Fruit fly (Drosophila melanogaster) whole organism, prepupa: Measurements from ENCODE around the gene CG9166.
A peak's percentile ranks its signal among the peaks of the same experiment; 100 is the strongest.

ENCODE experiments used
- Blimp-1 ChIP-seq: fragments of 200-800 bp; sonication (Bioruptor generic); optimal IDR thresholded peaks from 3 replicates; lab custom pipeline; 2017; ENCODE audit warnings: missing biosample characterization, missing genetic modification characterization, mild to moderate bottlenecking, moderate library complexity, missing genetic modification reagents
- CG10631 ChIP-seq: fragments of 200-800 bp; sonication (Bioruptor generic); optimal IDR thresholded peaks from 2 replicates; lab custom pipeline; 2016; ENCODE audit warnings: missing biosample characterization, missing genetic modification characterization
- CG10669 ChIP-seq: fragments of 200-800 bp; sonication (Bioruptor generic); optimal IDR thresholded peaks from 3 replicates; lab custom pipeline; 2018; ENCODE audit warnings: missing biosample characterization, mild to moderate bottlenecking, missing genetic modification characterization, moderate library complexity
- CG11294 ChIP-seq: fragments of 200-800 bp; sonication (Bioruptor generic); IDR thresholded peaks from 2 replicates; pipeline ENCODE4 v1.3.6; 2022; ENCODE audit warnings: missing biosample characterization, missing genetic modification characterization
- CG11762 ChIP-seq: fragments of 200-800 bp; sonication (Bioruptor generic); optimal IDR thresholded peaks from 3 replicates; lab custom pipeline; 2016; ENCODE audit warnings: missing biosample characterization, missing genetic modification characterization; ENCODE audit not compliant: insufficient read depth
- CG11902 ChIP-seq: fragments of 200-800 bp; sonication (Bioruptor generic); optimal IDR thresholded peaks from 3 replicates; lab custom pipeline; 2016; ENCODE audit warnings: missing biosample characterization, missing genetic modification characterization
- CG15336 ChIP-seq: fragments of 200-800 bp; sonication (Bioruptor generic); IDR thresholded peaks from 2 replicates; pipeline ENCODE4 v1.3.6; 2022; ENCODE audit warnings: missing biosample characterization, missing genetic modification characterization
- CG1621 ChIP-seq: fragments of 200-800 bp; sonication (Bioruptor generic); optimal IDR thresholded peaks from 3 replicates; lab custom pipeline; 2018; ENCODE audit warnings: missing biosample characterization, mild to moderate bottlenecking, missing genetic modification characterization
- CG31627 ChIP-seq: fragments of 200-800 bp; sonication (Bioruptor generic); optimal IDR thresholded peaks from 3 replicates; lab custom pipeline; 2016; ENCODE audit warnings: missing biosample characterization, missing genetic modification characterization
- CG32006 ChIP-seq: fragments of 200-800 bp; sonication (Bioruptor generic); optimal IDR thresholded peaks from 3 replicates; lab custom pipeline; 2017; ENCODE audit warnings: missing biosample characterization, mild to moderate bottlenecking, missing genetic modification characterization
- CG34406 ChIP-seq: fragments of 200-800 bp; sonication (Bioruptor generic); optimal IDR thresholded peaks from 3 replicates; lab custom pipeline; 2016; ENCODE audit warnings: missing biosample characterization, missing genetic modification characterization
- CG3919 ChIP-seq: fragments of 200-800 bp; sonication (Bioruptor generic); optimal IDR thresholded peaks from 3 replicates; lab custom pipeline; 2016; ENCODE audit warnings: missing biosample characterization, missing genetic modification characterization
- CG6276 ChIP-seq: fragments of 200-800 bp; sonication (Bioruptor generic); optimal IDR thresholded peaks from 2 replicates; lab custom pipeline; 2017; ENCODE audit warnings: missing biosample characterization, mild to moderate bottlenecking, missing genetic modification characterization
- CG6854 ChIP-seq: fragments of 200-800 bp; sonication (Bioruptor generic); optimal IDR thresholded peaks from 2 replicates; lab custom pipeline; 2017; ENCODE audit warnings: missing biosample characterization, mild to moderate bottlenecking, missing genetic modification characterization
- CG8119 ChIP-seq: fragments of 200-800 bp; sonication (Bioruptor generic); IDR thresholded peaks from 3 replicates; pipeline ENCODE4 v1.3.6; 2022; ENCODE audit warnings: missing biosample characterization, missing genetic modification characterization
- CG8632 ChIP-seq: fragments of 200-800 bp; sonication (Bioruptor generic); optimal IDR thresholded peaks from 3 replicates; lab custom pipeline; 2016; ENCODE audit warnings: missing biosample characterization, missing genetic modification characterization
- Eip75B ChIP-seq: fragments of 200-800 bp; sonication (Bioruptor generic); optimal IDR thresholded peaks from 3 replicates; lab custom pipeline; 2016; ENCODE audit warnings: missing biosample characterization, missing genetic modification characterization
- Eip78C ChIP-seq: fragments of 200-800 bp; sonication (Bioruptor generic); peaks from one replicate; lab custom pipeline; 2016; ENCODE audit warnings: missing biosample characterization, missing genetic modification characterization
- Eip93F ChIP-seq: fragments of 200-800 bp; sonication (Bioruptor generic); optimal IDR thresholded peaks from 2 replicates; lab custom pipeline; 2016; ENCODE audit warnings: missing biosample characterization, mild to moderate bottlenecking, missing genetic modification characterization
- Ets21C ChIP-seq: fragments of 200-800 bp; sonication (Bioruptor generic); optimal IDR thresholded peaks from 3 replicates; lab custom pipeline; 2016; ENCODE audit warnings: missing biosample characterization, missing genetic modification characterization
- Ets96B ChIP-seq: fragments of 200-800 bp; optimal IDR thresholded peaks from 2 replicates; lab custom pipeline; 2019; ENCODE audit warnings: missing biosample characterization, mild to moderate bottlenecking, missing genetic modification characterization, moderate library complexity
- Gug ChIP-seq: fragments of 200-800 bp; sonication (Bioruptor generic); IDR thresholded peaks from 2 replicates; pipeline ENCODE4 v1.3.6; 2022; ENCODE audit warnings: missing biosample characterization, missing genetic modification characterization
- Hr38 ChIP-seq: sonication (Bioruptor generic); optimal IDR thresholded peaks from 2 replicates; lab custom pipeline; 2016; ENCODE audit warnings: missing biosample characterization, missing genetic modification characterization
- Lpt ChIP-seq: fragments of 200-800 bp; sonication (Bioruptor generic); optimal IDR thresholded peaks from 3 replicates; lab custom pipeline; 2016; ENCODE audit warnings: missing biosample characterization, missing genetic modification characterization
- Smox ChIP-seq: fragments of 200-800 bp; sonication (Bioruptor generic); optimal IDR thresholded peaks from 3 replicates; lab custom pipeline; 2016; ENCODE audit warnings: missing biosample characterization, missing genetic modification characterization
- Sox102F ChIP-seq: fragments of 200-800 bp; sonication (Bioruptor generic); optimal IDR thresholded peaks from 2 replicates; lab custom pipeline; 2016; ENCODE audit warnings: missing biosample characterization, mild to moderate bottlenecking, missing genetic modification characterization
- Sox14 ChIP-seq: fragments of 200-800 bp; sonication (Bioruptor generic); optimal IDR thresholded peaks from 3 replicates; lab custom pipeline; 2016; ENCODE audit warnings: missing biosample characterization, missing genetic modification characterization
- Sox15 ChIP-seq: fragments of 200-800 bp; sonication (Bioruptor generic); optimal IDR thresholded peaks from 3 replicates; lab custom pipeline; 2016; ENCODE audit warnings: missing biosample characterization, missing genetic modification characterization
- acj6 ChIP-seq: fragments of 200-800 bp; sonication (Bioruptor generic); optimal IDR thresholded peaks from 3 replicates; lab custom pipeline; 2016; ENCODE audit warnings: missing biosample characterization, missing genetic modification characterization
- cyc ChIP-seq: fragments of 200-800 bp; sonication (Bioruptor generic); optimal IDR thresholded peaks from 3 replicates; lab custom pipeline; 2016; ENCODE audit warnings: missing biosample characterization, missing genetic modification characterization
- dsx ChIP-seq: fragments of 200-800 bp; optimal IDR thresholded peaks from 3 replicates; lab custom pipeline; 2019; ENCODE audit warnings: missing biosample characterization, mild to moderate bottlenecking, missing genetic modification characterization, moderate library complexity; ENCODE audit not compliant: poor library complexity, severe bottlenecking
- esn ChIP-seq: fragments of 200-800 bp; sonication (Bioruptor generic); optimal IDR thresholded peaks from 2 replicates; lab custom pipeline; 2016; ENCODE audit warnings: missing biosample characterization, mild to moderate bottlenecking, missing genetic modification characterization, moderate library complexity
- fd85E ChIP-seq: fragments of 200-800 bp; sonication (Bioruptor generic); optimal IDR thresholded peaks from 3 replicates; lab custom pipeline; 2016; ENCODE audit warnings: missing biosample characterization, missing genetic modification characterization
- fkh ChIP-seq: fragments of 200-800 bp; sonication (Bioruptor generic); optimal IDR thresholded peaks from 3 replicates; lab custom pipeline; 2017; ENCODE audit warnings: missing biosample characterization, mild to moderate bottlenecking, missing genetic modification characterization, moderate library complexity
- lz ChIP-seq: fragments of 200-800 bp; sonication (Bioruptor generic); optimal IDR thresholded peaks from 3 replicates; lab custom pipeline; 2016; ENCODE audit warnings: missing biosample characterization, missing genetic modification characterization
- net ChIP-seq: fragments of 200-800 bp; sonication (Bioruptor generic); optimal IDR thresholded peaks from 3 replicates; lab custom pipeline; 2016; ENCODE audit warnings: missing biosample characterization, missing genetic modification characterization
- pdm3 ChIP-seq: fragments of 200-800 bp; sonication (Bioruptor generic); optimal IDR thresholded peaks from 3 replicates; lab custom pipeline; 2016; ENCODE audit warnings: missing biosample characterization, missing genetic modification characterization
- ss ChIP-seq, 2 experiments: fragments of 200-800 bp; sonication (Bioruptor generic); optimal IDR thresholded peaks; 2 replicates in 1 of 2; 3 replicates in 1 of 2; lab custom pipeline; 2017 to 2018; ENCODE audit warnings: mild to moderate bottlenecking in 2 of 2, missing biosample characterization in 2 of 2, missing genetic modification characterization in 2 of 2, moderate library complexity in 1 of 2
- svp ChIP-seq: fragments of 200-800 bp; sonication (Bioruptor generic); peaks from one replicate; lab custom pipeline; 2016; ENCODE audit warnings: missing biosample characterization, missing genetic modification characterization

CG9166 gene

dm6 chr3L:1320931-1321556 is 29.9 kb upstream of the CG9166 start (continued):
- peak; percentile 9 for TF ChIP-seq Eip75B (GFP tag; lab: Kevin White, UChicago)
- no peak for TF ChIP-seq Blimp-1
- no peak for TF ChIP-seq CG11762 (GFP tag; lab: Kevin White, UChicago)
- TF ChIP-seq CG11902 (GFP tag; lab: Kevin White, UChicago) = no peak
- no peak for TF ChIP-seq CG31627 (GFP tag; lab: Kevin White, UChicago)
- TF ChIP-seq svp (GFP tag; lab: Kevin White, UChicago) = peak; percentile 82
- TF ChIP-seq dsx (GFP tag; lab: Kevin White, UChicago) = no peak
- TF ChIP-seq CG10631 (GFP tag; lab: Kevin White, UChicago) = no peak
- TF ChIP-seq fd85E (GFP tag; lab: Kevin White, UChicago) = no peak
- no peak for TF ChIP-seq cyc
- 0 out of 2 replicates have a peak, but pooled peaks have one; percentile 22 for TF ChIP-seq CG15336 (GFP tag; lab: Robert Waterston, UW)
- no peak for TF ChIP-seq CG10669 (GFP tag; lab: Kevin White, UChicago)
- no peak for TF ChIP-seq Lpt (GFP tag; lab: Kevin White, UChicago)
- TF ChIP-seq lz (GFP tag; lab: Kevin White, UChicago) = no peak
- TF ChIP-seq Ets21C (GFP tag; lab: Kevin White, UChicago) = no peak
- TF ChIP-seq Eip93F = no peak
- no peak; the same call in 2 of the 3 replicates for TF ChIP-seq CG8119 (GFP tag; lab: Robert Waterston, UW)
- TF ChIP-seq Sox14 (GFP tag; lab: Kevin White, UChicago) = peak; percentile 27

dm6 chr3L:1322159-1322558 is 28.8 kb upstream of the CG9166 start:
- TF ChIP-seq CG6854 (GFP tag; lab: Kevin White, UChicago) (no peak), Gug (GFP tag; lab: Robert Waterston, UW) (no peak), CG11762 (GFP tag; lab: Kevin White, UChicago) (no peak), lz (GFP tag; lab: Kevin White, UChicago) (no peak), pdm3 (GFP tag; lab: Kevin White, UChicago) (no peak), net (GFP tag; lab: Kevin White, UChicago) (no peak), CG8632 (GFP tag; lab: Kevin White, UChicago) (no peak), CG6276 (GFP tag; lab: Kevin White, UChicago) (no peak), fkh (GFP tag; lab: Kevin White, UChicago) (no peak), Ets96B (tag; lab: Kevin White, UChicago) (no peak), dsx (GFP tag; lab: Kevin White, UChicago) (no peak), Lpt (GFP tag; lab: Kevin White, UChicago) (no peak), CG10631 (GFP tag; lab: Kevin White, UChicago) (no peak)
- TF ChIP-seq, all 60 proteins: peak for 0

DNA sequence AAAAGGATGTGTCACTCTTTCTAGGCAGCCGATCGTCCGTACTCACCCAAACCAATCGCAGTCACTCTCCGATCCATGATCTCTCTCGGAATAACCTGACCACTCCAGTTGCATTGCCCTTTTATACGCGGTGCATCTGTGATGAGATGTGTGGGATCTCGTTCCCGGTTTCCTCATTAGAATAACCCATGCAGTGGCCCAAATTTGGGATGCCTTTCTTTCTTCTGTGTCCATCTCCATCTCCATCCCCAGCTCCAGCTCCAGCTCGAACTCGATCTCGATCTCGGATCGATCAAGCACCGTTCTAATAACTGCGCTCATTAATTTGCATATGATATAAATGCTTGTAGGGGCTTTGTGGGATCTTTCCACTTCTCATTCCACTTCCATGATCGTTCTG is 28.2 kb upstream of the CG9166 start, which contains the start of gene CG9184:
TSS of gene CG9184 (minus strand) at position 101 of the 400 bp plus-strand sequence.
- no peak for TF ChIP-seq CG11762 (GFP tag; lab: Kevin White, UChicago)
- TF ChIP-seq Hr38 (GFP tag; lab: Kevin White, UChicago) = no peak
- TF ChIP-seq Lpt (GFP tag; lab: Kevin White, UChicago) = no peak
- no peak for TF ChIP-seq CG11902 (GFP tag; lab: Kevin White, UChicago)
- TF ChIP-seq cyc = no peak
- no peak for TF ChIP-seq acj6 (GFP tag; lab: Kevin White, UChicago)
- TF ChIP-seq CG11294 (GFP tag; lab: Robert Waterston, UW) = no peak
- no peak for TF ChIP-seq CG1621
- no peak for TF ChIP-seq esn (GFP tag; lab: Kevin White, UChicago)
- no peak for TF ChIP-seq CG32006 (GFP tag; lab: Kevin White, UChicago)
- TF ChIP-seq Eip75B (GFP tag; lab: Kevin White, UChicago) = no peak
- TF ChIP-seq ss (GFP tag; optimal IDR thresholded peaks at IDR 0.05; lab: Kevin White, UChicago) = no peak
- TF ChIP-seq Sox102F (GFP tag; lab: Kevin White, UChicago) = no peak
- TF ChIP-seq Eip78C (GFP tag; lab: Kevin White, UChicago) = no peak
- no peak for TF ChIP-seq CG6854 (GFP tag; lab: Kevin White, UChicago)
- no peak for TF ChIP-seq CG8632 (GFP tag; lab: Kevin White, UChicago)
- no peak for TF ChIP-seq CG34406 (GFP tag; lab: Kevin White, UChicago)
- TF ChIP-seq Sox15 = no peak
- no peak for TF ChIP-seq Smox (GFP tag; lab: Kevin White, UChicago)
- no peak for TF ChIP-seq CG3919 (GFP tag; lab: Kevin White, UChicago)
- TF ChIP-seq, all 60 proteins: peak for 0
